Worm (Caenorhabditis elegans) whole organism, L1 larva: Measurements from ENCODE around the gene Y105C5B.11.

Experiments
- egl-13 ChIP-seq: sonication (generic microtip); optimal IDR thresholded peaks from 2 replicates; lab custom pipeline; 2016; ENCODE audit warnings: missing genotype, missing genetic modification reagents, missing genetic modification characterization, missing compliant biosample characterization
- egl-27 ChIP-seq, 2 experiments: fragments of 150-350 bp in 1 of 2; sonication (generic microtip); optimal IDR thresholded peaks; 3 replicates each; lab custom pipeline; 2017 to 2018; ENCODE audit warnings: missing biosample characterization in 2 of 2, missing genetic modification characterization in 2 of 2, missing genetic modification reagents in 2 of 2
- lin-15B ChIP-seq: fragments of 150-350 bp; sonication (generic microtip); optimal IDR thresholded peaks from 3 replicates; lab custom pipeline; 2014; ENCODE audit warnings: missing biosample characterization, missing genetic modification characterization
- nhr-28 ChIP-seq: fragments of 150-350 bp; optimal IDR thresholded peaks from 2 replicates; lab custom pipeline; 2014; ENCODE audit warnings: missing biosample characterization, missing genetic modification characterization
- unc-86 ChIP-seq: sonication (generic microtip); optimal IDR thresholded peaks from 2 replicates; lab custom pipeline; 2016; ENCODE audit warnings: missing genetic modification characterization, missing compliant biosample characterization

DNA sequence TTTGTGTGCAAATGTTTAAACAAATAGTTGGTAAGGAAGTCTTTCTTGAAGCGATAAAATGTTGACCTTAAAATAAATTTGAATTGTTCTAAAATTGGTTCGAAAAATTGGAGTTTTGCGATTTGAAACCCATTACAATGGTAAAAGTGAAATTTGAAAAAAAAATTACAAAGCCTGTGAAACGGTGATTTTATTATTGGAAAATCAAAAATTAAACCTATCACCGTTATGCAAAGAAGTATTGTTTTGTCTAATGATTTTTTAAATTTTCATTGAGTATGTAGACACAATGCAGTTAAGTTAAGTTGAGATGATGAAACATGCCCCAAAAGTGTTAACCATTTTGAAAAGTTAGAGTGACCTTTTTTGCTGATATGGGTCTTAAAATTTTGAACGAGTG is 46.5 kb downstream of the Y105C5B.11 start:
- TF ChIP-seq egl-13 (tag; lab: Kevin White, UChicago): no peak
- TF ChIP-seq egl-27 (tag; optimal IDR thresholded peaks at IDR 0.05; lab: Kevin White, UChicago): no peak
- TF ChIP-seq nhr-28: no peak
- no peak for TF ChIP-seq unc-86
- no peak for TF ChIP-seq lin-15B (tag; lab: Kevin White, UChicago)
